Worm (Caenorhabditis elegans): ENCODE measurements around the gene hmit-1.3.

DNA sequence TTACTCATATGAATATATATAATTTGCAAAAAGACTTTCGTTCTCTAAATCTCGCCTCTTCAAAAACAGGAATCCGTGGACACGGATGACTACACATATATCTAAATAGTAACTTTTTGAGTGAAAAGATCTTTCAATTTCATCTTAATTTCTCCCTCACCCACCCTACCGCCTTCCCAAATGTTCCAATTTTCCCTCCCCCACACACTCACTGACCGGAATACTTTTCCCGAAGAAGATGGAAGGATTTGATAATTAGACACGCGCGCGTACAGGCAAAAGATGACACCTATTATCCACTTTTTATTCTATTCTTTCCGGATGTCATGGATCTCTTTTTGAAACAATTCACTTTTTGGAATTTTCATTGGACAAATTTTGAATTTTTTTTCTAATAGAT, 38.5 kb downstream of the hmit-1.3 start:
- TF ChIP-seq ceh-27 (GFP tag; optimal IDR thresholded peaks at IDR 0.05), result no peak
- no peak for TF ChIP-seq F37B4.10 (GFP tag; IDR thresholded peaks at IDR 0.05)
- no peak for TF ChIP-seq ceh-100 (GFP tag; IDR thresholded peaks at IDR 0.05)
- TF ChIP-seq lin-26 (GFP tag; IDR thresholded peaks at IDR 0.05), result no peak
- no peak for TF ChIP-seq hmg-20 (GFP tag; IDR thresholded peaks at IDR 0.05)
- no peak for TF ChIP-seq ama-1 (optimal IDR thresholded peaks at IDR 0.05)
- no peak for TF ChIP-seq ama-1 (GFP tag; optimal IDR thresholded peaks at IDR 0.05)
- TF ChIP-seq ztf-3 (GFP tag; optimal IDR thresholded peaks at IDR 0.05), result no peak
